Worm (Caenorhabditis elegans) whole organism, L1 larva: ENCODE measurements around the gene D1005.2.
A peak's percentile ranks its signal among the peaks of the same experiment; 100 is the strongest.

Source experiments
- C04F5.9 ChIP-seq: sonication (generic microtip); optimal IDR thresholded peaks from 2 replicates; lab custom pipeline; 2016; ENCODE audit warnings: missing genetic modification characterization, missing compliant biosample characterization
- Y116A8C.19 ChIP-seq: sonication (generic microtip); optimal IDR thresholded peaks from 2 replicates; lab custom pipeline; 2016; ENCODE audit warnings: missing compliant biosample characterization, missing genetic modification characterization, borderline replicate concordance
- aly-2 ChIP-seq: fragments of 150-350 bp; optimal IDR thresholded peaks from 2 replicates; lab custom pipeline; 2014; ENCODE audit warnings: missing biosample characterization, missing genetic modification characterization
- blmp-1 ChIP-seq: fragments of 150-350 bp; optimal IDR thresholded peaks from 2 replicates; lab custom pipeline; 2014; ENCODE audit warnings: missing biosample characterization, missing genetic modification characterization
- ceh-63 ChIP-seq: fragments of 200-800 bp; sonication (Bioruptor generic); optimal IDR thresholded peaks from 2 replicates; lab custom pipeline; 2018; ENCODE audit warnings: mild to moderate bottlenecking, missing genetic modification characterization, missing compliant biosample characterization
- ceh-82 ChIP-seq, 3 experiments: fragments of 150-350 bp in 1 of 3; sonication (generic microtip) in 2 of 3; optimal IDR thresholded peaks; 2 replicates each; lab custom pipeline; 2014 to 2017; ENCODE audit warnings: missing biosample characterization in 3 of 3, missing genetic modification characterization in 3 of 3
- efl-1 ChIP-seq, 4 experiments: fragments of 150-350 bp; optimal IDR thresholded peaks in 3 of 4; peaks in 1 of 4; 1 replicate in 1 of 4; 2 replicates in 3 of 4; lab custom pipeline; 2014; ENCODE audit warnings: missing biosample characterization in 2 of 4, missing genetic modification characterization in 2 of 4, missing genetic modification reagents in 2 of 4
- egl-13 ChIP-seq: sonication (generic microtip); optimal IDR thresholded peaks from 2 replicates; lab custom pipeline; 2016; ENCODE audit warnings: missing genotype, missing genetic modification reagents, missing genetic modification characterization, missing compliant biosample characterization
- elt-3 ChIP-seq, 6 experiments: fragments of 150-350 bp in 1 of 6; sonication (generic microtip); optimal IDR thresholded peaks; 2 replicates each; lab custom pipeline; 2017 to 2018; ENCODE audit warnings: missing biosample characterization in 6 of 6, missing genetic modification characterization in 6 of 6, inconsistent platforms in 1 of 6
- fkh-10 ChIP-seq: sonication (generic microtip); optimal IDR thresholded peaks from 2 replicates; lab custom pipeline; 2017; ENCODE audit warnings: missing biosample characterization, missing genetic modification reagents, missing genetic modification characterization
- fos-1 ChIP-seq: fragments of 150-350 bp; optimal IDR thresholded peaks from 2 replicates; lab custom pipeline; 2014; ENCODE audit warnings: missing biosample characterization, missing genetic modification characterization
- grh-1 ChIP-seq: fragments of 200-800 bp; sonication (Bioruptor generic); IDR thresholded peaks from 2 replicates; pipeline ENCODE4 v1.3.6; 2022; ENCODE audit warnings: missing genetic modification reagents, missing genetic modification characterization, missing compliant biosample characterization
- irx-1 ChIP-seq: sonication (generic microtip); optimal IDR thresholded peaks from 2 replicates; lab custom pipeline; 2016; ENCODE audit warnings: missing genetic modification characterization, missing compliant biosample characterization
- lin-14 ChIP-seq: fragments of 200-800 bp; sonication (Bioruptor generic); optimal IDR thresholded peaks from 2 replicates; lab custom pipeline; 2018; ENCODE audit warnings: mild to moderate bottlenecking, missing genetic modification characterization, moderate library complexity, missing compliant biosample characterization
- lin-39 ChIP-seq: fragments of 150-350 bp; optimal IDR thresholded peaks from 2 replicates; lab custom pipeline; 2014; ENCODE audit warnings: missing biosample characterization, missing genetic modification reagents, missing genetic modification characterization
- mdl-1 ChIP-seq, 2 experiments: fragments of 150-350 bp; optimal IDR thresholded peaks; 2 replicates each; lab custom pipeline; 2014 to 2017; ENCODE audit warnings: missing biosample characterization in 2 of 2, missing genetic modification characterization in 2 of 2, inconsistent platforms in 1 of 2
- mef-2 ChIP-seq: fragments of 150-350 bp; optimal IDR thresholded peaks from 2 replicates; lab custom pipeline; 2014; ENCODE audit warnings: missing biosample characterization, missing genetic modification characterization
- mep-1 ChIP-seq: fragments of 150-350 bp; optimal IDR thresholded peaks from 2 replicates; lab custom pipeline; 2014; ENCODE audit warnings: missing biosample characterization, missing genetic modification characterization
- nhr-19 ChIP-seq: fragments of 200-800 bp; sonication (Bioruptor generic); conservative IDR thresholded peaks from 2 replicates; pipeline ENCODE4 v1.3.6; 2022; ENCODE audit warnings: missing genetic modification characterization, missing compliant biosample characterization
- nhr-20 ChIP-seq: sonication (generic microtip); optimal IDR thresholded peaks from 2 replicates; lab custom pipeline; 2016; ENCODE audit warnings: mild to moderate bottlenecking, missing genetic modification characterization, missing compliant biosample characterization
- nhr-47 ChIP-seq: sonication (generic microtip); optimal IDR thresholded peaks from 2 replicates; lab custom pipeline; 2016; ENCODE audit warnings: mild to moderate bottlenecking, missing genetic modification characterization, moderate library complexity, missing compliant biosample characterization
- nhr-71 ChIP-seq: sonication (generic microtip); optimal IDR thresholded peaks from 2 replicates; lab custom pipeline; 2016; ENCODE audit warnings: mild to moderate bottlenecking, missing genetic modification characterization, moderate library complexity, missing compliant biosample characterization
- nhr-77 ChIP-seq: fragments of 150-350 bp; optimal IDR thresholded peaks from 2 replicates; lab custom pipeline; 2014; ENCODE audit warnings: missing biosample characterization, missing genetic modification characterization
- nhr-84 ChIP-seq: sonication (generic microtip); optimal IDR thresholded peaks from 2 replicates; lab custom pipeline; 2017; ENCODE audit warnings: missing biosample characterization, missing genetic modification characterization
- nhr-85 ChIP-seq: sonication (generic microtip); peaks from one replicate; lab custom pipeline; 2016; ENCODE audit warnings: missing genetic modification characterization, inconsistent platforms, missing compliant biosample characterization
- nhr-90 ChIP-seq: sonication (generic microtip); optimal IDR thresholded peaks from 2 replicates; lab custom pipeline; 2016; ENCODE audit warnings: mild to moderate bottlenecking, missing genetic modification characterization, missing compliant biosample characterization; ENCODE audit not compliant: poor library complexity
- rnt-1 ChIP-seq: sonication (generic microtip); optimal IDR thresholded peaks from 2 replicates; lab custom pipeline; 2016; ENCODE audit warnings: mild to moderate bottlenecking, missing genetic modification characterization, moderate library complexity, missing compliant biosample characterization
- snpc-4 ChIP-seq: fragments of 150-350 bp; optimal IDR thresholded peaks from 2 replicates; lab custom pipeline; 2014; ENCODE audit warnings: missing biosample characterization, missing genetic modification characterization
- sup-37 ChIP-seq: fragments of 200-800 bp; sonication (Bioruptor generic); optimal IDR thresholded peaks from 2 replicates; lab custom pipeline; 2018; ENCODE audit warnings: mild to moderate bottlenecking, missing genetic modification characterization, missing compliant biosample characterization
- tbx-2 ChIP-seq: sonication (generic microtip); optimal IDR thresholded peaks from 2 replicates; lab custom pipeline; 2016; ENCODE audit warnings: missing genetic modification characterization, missing compliant biosample characterization
- tlp-1 ChIP-seq: fragments of 150-350 bp; optimal IDR thresholded peaks from 2 replicates; lab custom pipeline; 2014; ENCODE audit warnings: missing biosample characterization, missing genetic modification characterization
- unc-62 ChIP-seq: fragments of 150-350 bp; optimal IDR thresholded peaks from 2 replicates; lab custom pipeline; 2014; ENCODE audit warnings: missing biosample characterization, missing genetic modification reagents, missing genetic modification characterization
- xbp-1 ChIP-seq: sonication (generic microtip); optimal IDR thresholded peaks from 2 replicates; lab custom pipeline; 2016; ENCODE audit warnings: missing genetic modification characterization, missing compliant biosample characterization
- zag-1 ChIP-seq: fragments of 150-350 bp; optimal IDR thresholded peaks from 2 replicates; lab custom pipeline; 2014; ENCODE audit warnings: missing biosample characterization, missing genetic modification characterization
- ztf-4 ChIP-seq: fragments of 150-350 bp; optimal IDR thresholded peaks from 2 replicates; lab custom pipeline; 2014; ENCODE audit warnings: missing biosample characterization, missing genetic modification characterization

D1005.2 gene

ce11 chrX:1456350-1457080, 2.3 kb upstream of the D1005.2 start (continued):
- TF ChIP-seq fos-1 = peak; percentile 14
- TF ChIP-seq Y116A8C.19 = no peak
- TF ChIP-seq lin-14 (GFP tag; lab: Kevin White, UChicago) = peak; percentile 92
- peak; percentile 39 for TF ChIP-seq nhr-47 (tag; lab: Kevin White, UChicago)
- TF ChIP-seq nhr-84 (tag; lab: Kevin White, UChicago) = no peak
- peak in 1 of 3 experiments; percentile 21 for TF ChIP-seq ceh-82 (tag; optimal IDR thresholded peaks at IDR 0.05; lab: Kevin White, UChicago)
- peak in 1 of 2 experiments; percentile 74 for TF ChIP-seq mdl-1 (tag; optimal IDR thresholded peaks at IDR 0.05; lab: Kevin White, UChicago)
- peak; percentile 23 for TF ChIP-seq nhr-77 (tag; lab: Kevin White, UChicago)
- TF ChIP-seq nhr-90 (tag; lab: Kevin White, UChicago) = peak; percentile 40

- TF ChIP-seq blmp-1 (tag; lab: Kevin White, UChicago) (peak; percentile 51), snpc-4 (tag; lab: Kevin White, UChicago) (no peak)
- TF ChIP-seq, all 84 proteins: peak for 1
Observed at ce11 chrX:1459756-1460155, 934 bp downstream of the D1005.2 start.

ce11 chrX:1464699-1465098, 5.9 kb downstream of the D1005.2 start, which contains the start of gene D1005.6:
D1005.6 (minus strand) TSS chrX:1464799.
- TF ChIP-seq unc-62 = no peak
- TF ChIP-seq aly-2 (tag; lab: Kevin White, UChicago) = no peak
- no peak for TF ChIP-seq nhr-20
- no peak for TF ChIP-seq nhr-19 (GFP tag; lab: Robert Waterston, UW)
- no peak for TF ChIP-seq egl-13 (tag; lab: Kevin White, UChicago)
- TF ChIP-seq ceh-63 (GFP tag; lab: Kevin White, UChicago) = no peak
- TF ChIP-seq irx-1 (tag; lab: Kevin White, UChicago) = no peak
- TF ChIP-seq ztf-4 (tag; lab: Kevin White, UChicago) = no peak
- TF ChIP-seq rnt-1 (tag; lab: Kevin White, UChicago) = no peak
- TF ChIP-seq grh-1 = no peak
- no peak for TF ChIP-seq nhr-47 (tag; lab: Kevin White, UChicago)
- TF ChIP-seq tlp-1 (tag; lab: Kevin White, UChicago) = no peak
- no peak for TF ChIP-seq Y116A8C.19
- TF ChIP-seq, all 84 proteins: peak for 0

- peak; percentile 23 for TF ChIP-seq lin-14 (GFP tag; lab: Kevin White, UChicago)
- peak; percentile 77 for TF ChIP-seq fkh-10 (GFP tag; lab: Kevin White, UChicago)
- no peak for TF ChIP-seq sup-37 (GFP tag; lab: Kevin White, UChicago)
Observed at ce11 chrX:1468057-1468456, 9.2 kb downstream of the D1005.2 start.

ce11 chrX:1471232-1471631, 12.4 kb downstream of the D1005.2 start:
- TF ChIP-seq snpc-4 (tag; lab: Kevin White, UChicago) = peak; percentile 37
- TF ChIP-seq zag-1 (tag; lab: Kevin White, UChicago) = no peak
- TF ChIP-seq nhr-85 (tag; lab: Kevin White, UChicago) = no peak

- no peak for TF ChIP-seq efl-1 (optimal IDR thresholded peaks at IDR 0.05; lab: Kevin White, UChicago)
- peak in 1 of 2 experiments; percentile 46 for TF ChIP-seq efl-1 (GFP tag; optimal IDR thresholded peaks at IDR 0.05 in 1 of 2; lab: Kevin White, UChicago)
- TF ChIP-seq egl-13 (tag; lab: Kevin White, UChicago) = no peak
Observed at ce11 chrX:1472880-1473279, 14.1 kb downstream of the D1005.2 start, which contains the start of gene D1005.5. D1005.5 (minus strand) TSS chrX:1472980.

- TF ChIP-seq nhr-71 (tag; lab: Kevin White, UChicago) (no peak), xbp-1 (tag; lab: Kevin White, UChicago) (no peak), efl-1 (optimal IDR thresholded peaks at IDR 0.05; lab: Kevin White, UChicago) (no peak), efl-1 (GFP tag; optimal IDR thresholded peaks at IDR 0.05 in 1 of 2; lab: Kevin White, UChicago) (no peak), elt-3 (tag; optimal IDR thresholded peaks at IDR 0.05; lab: Kevin White, UChicago) (no peak), fos-1 (no peak), tbx-2 (tag; lab: Kevin White, UChicago) (no peak), nhr-90 (tag; lab: Kevin White, UChicago) (no peak), C04F5.9 (tag; lab: Kevin White, UChicago) (no peak), lin-39 (tag; lab: Kevin White, UChicago) (no peak), mep-1 (tag; lab: Kevin White, UChicago) (no peak), nhr-20 (no peak), Y116A8C.19 (no peak), mef-2 (tag; lab: Kevin White, UChicago) (no peak)
Observed at ce11 chrX:1473794-1474193, 15.0 kb downstream of the D1005.2 start.
